Worm (Caenorhabditis elegans) whole organism, L1 larva: Measurements from ENCODE around the gene fbxa-156.

Source experiments
- aha-1 ChIP-seq: fragments of 150-350 bp; optimal IDR thresholded peaks from 2 replicates; lab custom pipeline; 2014; ENCODE audit warnings: missing biosample characterization, missing genetic modification characterization
- aly-2 ChIP-seq: fragments of 150-350 bp; optimal IDR thresholded peaks from 2 replicates; lab custom pipeline; 2014; ENCODE audit warnings: missing biosample characterization, missing genetic modification characterization
- ama-1 ChIP-seq: fragments of 150-350 bp; optimal IDR thresholded peaks from 2 replicates; lab custom pipeline; 2014
- ceh-82 ChIP-seq, 3 experiments: fragments of 150-350 bp in 1 of 3; sonication (generic microtip) in 2 of 3; optimal IDR thresholded peaks; 2 replicates each; lab custom pipeline; 2014 to 2017; ENCODE audit warnings: missing biosample characterization in 3 of 3, missing genetic modification characterization in 3 of 3
- egl-27 ChIP-seq, 2 experiments: fragments of 150-350 bp in 1 of 2; sonication (generic microtip); optimal IDR thresholded peaks; 3 replicates each; lab custom pipeline; 2017 to 2018; ENCODE audit warnings: missing biosample characterization in 2 of 2, missing genetic modification characterization in 2 of 2, missing genetic modification reagents in 2 of 2
- fkh-10 ChIP-seq: sonication (generic microtip); optimal IDR thresholded peaks from 2 replicates; lab custom pipeline; 2017; ENCODE audit warnings: missing biosample characterization, missing genetic modification reagents, missing genetic modification characterization
- fos-1 ChIP-seq: fragments of 150-350 bp; optimal IDR thresholded peaks from 2 replicates; lab custom pipeline; 2014; ENCODE audit warnings: missing biosample characterization, missing genetic modification characterization
- lin-15B ChIP-seq: fragments of 150-350 bp; sonication (generic microtip); optimal IDR thresholded peaks from 3 replicates; lab custom pipeline; 2014; ENCODE audit warnings: missing biosample characterization, missing genetic modification characterization
- mep-1 ChIP-seq: fragments of 150-350 bp; optimal IDR thresholded peaks from 2 replicates; lab custom pipeline; 2014; ENCODE audit warnings: missing biosample characterization, missing genetic modification characterization
- nhr-11 ChIP-seq: fragments of 150-350 bp; optimal IDR thresholded peaks from 2 replicates; lab custom pipeline; 2014; ENCODE audit warnings: missing biosample characterization, missing genetic modification characterization
- nhr-71 ChIP-seq: sonication (generic microtip); optimal IDR thresholded peaks from 2 replicates; lab custom pipeline; 2016; ENCODE audit warnings: mild to moderate bottlenecking, missing genetic modification characterization, moderate library complexity, missing compliant biosample characterization
- nhr-85 ChIP-seq: sonication (generic microtip); peaks from one replicate; lab custom pipeline; 2016; ENCODE audit warnings: missing genetic modification characterization, inconsistent platforms, missing compliant biosample characterization
- pqm-1 ChIP-seq: sonication (generic microtip); optimal IDR thresholded peaks from 3 replicates; lab custom pipeline; 2017; ENCODE audit warnings: missing biosample characterization, missing genetic modification characterization
- zip-4 ChIP-seq: fragments of 200-800 bp; sonication (Bioruptor generic); optimal IDR thresholded peaks from 2 replicates; lab custom pipeline; 2018; ENCODE audit warnings: mild to moderate bottlenecking, missing genetic modification characterization, moderate library complexity, missing compliant biosample characterization

- no peak for TF ChIP-seq zip-4 (GFP tag; lab: Kevin White, UChicago)
- TF ChIP-seq fkh-10 = no peak
- no peak for TF ChIP-seq aly-2 (tag; lab: Kevin White, UChicago)
- TF ChIP-seq ceh-82 (tag; optimal IDR thresholded peaks at IDR 0.05; lab: Kevin White, UChicago) = no peak
- no peak for TF ChIP-seq ama-1
- no peak for TF ChIP-seq nhr-71 (tag; lab: Kevin White, UChicago)
- no peak for TF ChIP-seq pqm-1
- no peak for TF ChIP-seq lin-15B (tag; lab: Kevin White, UChicago)
- no peak for TF ChIP-seq aha-1 (tag; lab: Kevin White, UChicago)
- TF ChIP-seq nhr-11 = no peak
- TF ChIP-seq nhr-85 (tag; lab: Kevin White, UChicago) = no peak
- no peak for TF ChIP-seq fos-1 (tag; lab: Kevin White, UChicago)
- TF ChIP-seq egl-27 (tag; optimal IDR thresholded peaks at IDR 0.05; lab: Kevin White, UChicago) = no peak
- TF ChIP-seq mep-1 (tag; lab: Kevin White, UChicago) = no peak
Observed at ce11 chrV:17910019-17910418, 13.4 kb upstream of the fbxa-156 start, which contains the start of gene dcar-1.
